Worm (Caenorhabditis elegans): ENCODE results near the gene F49F1.17.

DNA sequence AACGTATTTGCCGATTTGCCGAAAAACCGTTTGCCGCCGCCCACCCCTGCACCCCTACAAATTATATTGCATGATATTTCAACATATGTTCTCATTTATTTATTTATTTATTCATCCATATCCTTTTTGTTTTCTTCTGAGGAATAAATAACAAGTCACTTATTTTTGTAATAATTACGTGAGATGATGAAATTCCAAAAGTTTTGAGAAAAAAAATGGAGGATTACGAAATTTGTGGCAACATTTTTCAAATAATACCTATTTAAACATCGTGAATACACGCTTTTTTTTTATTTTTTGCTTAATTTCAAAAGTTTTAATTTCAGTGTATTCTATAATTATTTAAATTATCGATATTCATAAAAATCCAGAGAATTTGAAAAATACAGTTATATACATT lies 38.7 kb downstream of the F49F1.17 start:
- TF ChIP-seq W03F9.2 (tag; optimal IDR thresholded peaks at IDR 0.05) (no peak), him-1 (tag; optimal IDR thresholded peaks at IDR 0.05) (no peak)
